Fruit fly (Drosophila melanogaster): ENCODE data around the gene Cpr64Aa.

The Cpr64Aa gene

dm6 chr3L:4230357-4230901 is 21.5 kb upstream of the Cpr64Aa start (continued):
- peak; percentile 89 for TF ChIP-seq jigr1 (GFP tag; IDR thresholded peaks at IDR 0.05)
- TF ChIP-seq Xbp1 (GFP tag; optimal IDR thresholded peaks at IDR 0.05): peak; percentile 93
- peak; percentile 90 for TF ChIP-seq pros (GFP tag; optimal IDR thresholded peaks at IDR 0.05)
- TF ChIP-seq prd (optimal IDR thresholded peaks at IDR 0.05): no peak
- TF ChIP-seq prd (GFP tag; IDR thresholded peaks at IDR 0.05): peak; percentile 98
- TF ChIP-seq CG30431 (GFP tag; optimal IDR thresholded peaks at IDR 0.05): peak; percentile 94
- TF ChIP-seq Gug (GFP tag; IDR thresholded peaks at IDR 0.05): peak; percentile 81
- TF ChIP-seq CG3065 (GFP tag; optimal IDR thresholded peaks at IDR 0.05): peak; percentile 84
- TF ChIP-seq CG43689 (GFP tag; IDR thresholded peaks at IDR 0.05): no peak
- peak; percentile 95 for TF ChIP-seq CG8388 (GFP tag; optimal IDR thresholded peaks at IDR 0.05)
- TF ChIP-seq hth (optimal IDR thresholded peaks at IDR 0.05): no peak
- no peak for TF ChIP-seq bigmax (GFP tag; optimal IDR thresholded peaks at IDR 0.05)
- TF ChIP-seq ken (GFP tag; IDR thresholded peaks at IDR 0.05): peak; percentile 83
- peak; percentile 92 for TF ChIP-seq peb (GFP tag; IDR thresholded peaks at IDR 0.05)
- peak; percentile 85 to 93 for TF ChIP-seq tll (GFP tag; optimal IDR thresholded peaks at IDR 0.05)
- TF ChIP-seq dan (GFP tag; IDR thresholded peaks at IDR 0.05): peak; percentile 86
- no peak for TF ChIP-seq CG6175 (GFP tag; IDR thresholded peaks at IDR 0.05)
- peak; percentile 90 for TF ChIP-seq CG3407 (GFP tag; optimal IDR thresholded peaks at IDR 0.05)
- TF ChIP-seq maf-S (GFP tag; optimal IDR thresholded peaks at IDR 0.05): peak; percentile 82
- peak; percentile 97 for TF ChIP-seq CG4404 (GFP tag; IDR thresholded peaks at IDR 0.05)
- no peak for TF ChIP-seq CG13894 (tag; optimal IDR thresholded peaks at IDR 0.05)
- TF ChIP-seq Doc2 (GFP tag; IDR thresholded peaks at IDR 0.05): no peak
- TF ChIP-seq nerfin-2 (GFP tag; IDR thresholded peaks at IDR 0.05; ENCODE audit: partially characterized antibody): no peak
- TF ChIP-seq MESR4 (GFP tag; optimal IDR thresholded peaks at IDR 0.05): peak; percentile 46
- peak; percentile 96 for TF ChIP-seq Sox102F (GFP tag; optimal IDR thresholded peaks at IDR 0.05)
- peak; percentile 96 for TF ChIP-seq CG8290 (GFP tag; optimal IDR thresholded peaks at IDR 0.05)
- peak; percentile 48 to 93 for TF ChIP-seq CG8290 (tag; optimal IDR thresholded peaks at IDR 0.05)
- TF ChIP-seq CG14860 (GFP tag; IDR thresholded peaks at IDR 0.05; ENCODE audit: partially characterized antibody): no peak
- TF ChIP-seq TFAM (GFP tag; optimal IDR thresholded peaks at IDR 0.05): peak; percentile 85
- peak; percentile 88 for TF ChIP-seq ttk (GFP tag; IDR thresholded peaks at IDR 0.05)
- TF ChIP-seq br (optimal IDR thresholded peaks at IDR 0.05): no peak
- peak; percentile 46 for TF ChIP-seq Ravus (GFP tag; IDR thresholded peaks at IDR 0.05)
- TF ChIP-seq pfk (GFP tag; optimal IDR thresholded peaks at IDR 0.05): peak; percentile 54
- peak; percentile 80 for TF ChIP-seq ERR (GFP tag; optimal IDR thresholded peaks at IDR 0.05)
- TF ChIP-seq CG4360 (GFP tag; IDR thresholded peaks at IDR 0.05): peak; percentile 67
- no peak for TF ChIP-seq Tbp (GFP tag; optimal IDR thresholded peaks at IDR 0.05)
- peak; percentile 90 for TF ChIP-seq CG18476 (GFP tag; optimal IDR thresholded peaks at IDR 0.05)
- peak; percentile 96 for TF ChIP-seq CG16815 (GFP tag; optimal IDR thresholded peaks at IDR 0.05)
- peak; percentile 83 for TF ChIP-seq CG14441 (GFP tag; IDR thresholded peaks at IDR 0.05)
- peak; percentile 93 for TF ChIP-seq trem (tag; optimal IDR thresholded peaks at IDR 0.05)
- no peak for TF ChIP-seq toy (GFP tag; IDR thresholded peaks at IDR 0.05)
- TF ChIP-seq CG11696 (GFP tag; IDR thresholded peaks at IDR 0.05): peak; percentile 49
- peak; percentile 90 for TF ChIP-seq stc (GFP tag; IDR thresholded peaks at IDR 0.05)
- no peak for TF ChIP-seq Sin3A (optimal IDR thresholded peaks at IDR 0.05)
- TF ChIP-seq pb (GFP tag; optimal IDR thresholded peaks at IDR 0.05): peak; percentile 92
- TF ChIP-seq repo (GFP tag; optimal IDR thresholded peaks at IDR 0.05): peak; percentile 93
- TF ChIP-seq CG12236 (GFP tag; optimal IDR thresholded peaks at IDR 0.05): peak; percentile 93
- TF ChIP-seq rib (GFP tag; IDR thresholded peaks at IDR 0.05): no peak
- peak; percentile 97 for TF ChIP-seq fd96Cb (tag; optimal IDR thresholded peaks at IDR 0.05)
- peak; percentile 74 for TF ChIP-seq Myb (GFP tag; optimal IDR thresholded peaks at IDR 0.05)
- peak; percentile 93 for TF ChIP-seq tap (tag; optimal IDR thresholded peaks at IDR 0.05)
- TF ChIP-seq CG8359 (GFP tag; optimal IDR thresholded peaks at IDR 0.05; ENCODE audit: borderline replicate concordance): peak; percentile 90
- TF ChIP-seq slbo (GFP tag; IDR thresholded peaks at IDR 0.05): peak; percentile 51

Measured in whole organism, embryonic.